Fruit fly (Drosophila melanogaster): Measurements from ENCODE around the gene Cnx99A.

Gene Cnx99A

DNA sequence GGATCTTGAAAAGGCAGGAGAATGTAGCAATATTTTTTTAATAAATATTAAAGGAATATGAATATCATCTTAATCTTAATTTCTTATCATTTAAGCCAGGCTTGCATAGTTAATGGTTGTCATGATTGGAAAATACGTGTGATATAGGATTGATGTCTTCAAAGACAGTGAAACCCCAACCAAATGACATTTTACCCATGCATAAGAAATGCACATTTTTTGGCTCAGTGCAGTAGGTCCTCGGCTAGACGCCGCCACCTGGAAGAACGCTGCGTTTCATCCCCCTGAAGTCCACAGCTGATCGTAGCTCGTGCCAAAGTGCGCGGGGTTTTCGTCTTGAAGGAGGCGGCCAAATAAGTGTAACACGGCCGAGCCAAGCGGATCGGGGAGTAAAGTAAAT is 52.8 kb downstream of the Cnx99A start (continued):
- TF ChIP-seq kay (GFP tag; optimal IDR thresholded peaks at IDR 0.05) (no peak), CG10267 (tag; optimal IDR thresholded peaks at IDR 0.05) (peak; percentile 40), CG32532 (GFP tag; IDR thresholded peaks at IDR 0.05) (no peak), Xrp1 (GFP tag; IDR thresholded peaks at IDR 0.05) (peak; percentile 41; the same call in 1 of the 2 replicates), Drgx (GFP tag; IDR thresholded peaks at IDR 0.05) (no peak), z (GFP tag; IDR thresholded peaks at IDR 0.05) (no peak), CG2875 (GFP tag; optimal IDR thresholded peaks at IDR 0.05) (no peak), CG32772 (GFP tag; IDR thresholded peaks at IDR 0.05) (no peak), nmo (GFP tag; optimal IDR thresholded peaks at IDR 0.05) (peak; percentile 12), CG9215 (GFP tag; IDR thresholded peaks at IDR 0.05) (no peak), CG30020 (tag; optimal IDR thresholded peaks at IDR 0.05) (no peak), Dll (GFP tag; IDR thresholded peaks at IDR 0.05; ENCODE audit: partially characterized antibody) (no peak), hb (GFP tag; IDR thresholded peaks at IDR 0.05; ENCODE audit: partially characterized antibody) (no peak), CG13424 (tag; optimal IDR thresholded peaks at IDR 0.05) (no peak), Bgb (GFP tag; IDR thresholded peaks at IDR 0.05; ENCODE audit: partially characterized antibody) (no peak), so (GFP tag; IDR thresholded peaks at IDR 0.05) (no peak)
